Fruit fly (Drosophila melanogaster) whole organism, pupa: Measurements from ENCODE around the gene dia.

ENCODE experiments used
- CG10348 ChIP-seq: fragments of 200-800 bp; sonication (Bioruptor generic); IDR thresholded peaks from 2 replicates; pipeline ENCODE4 v1.3.6; 2022; ENCODE audit warnings: missing biosample characterization, missing genetic modification characterization
- CG12605 ChIP-seq: fragments of 200-800 bp; sonication (Bioruptor generic); IDR thresholded peaks from 2 replicates; pipeline ENCODE4 v1.3.6; 2022; ENCODE audit warnings: missing biosample characterization, missing genetic modification characterization
- CG13204 ChIP-seq: fragments of 200-800 bp; sonication (Bioruptor generic); optimal IDR thresholded peaks from 2 replicates; lab custom pipeline; 2018; ENCODE audit warnings: missing biosample characterization, mild to moderate bottlenecking, missing genetic modification characterization, moderate library complexity
- CG14655 ChIP-seq: fragments of 200-800 bp; sonication (Bioruptor generic); optimal IDR thresholded peaks from 3 replicates; lab custom pipeline; 2017; ENCODE audit warnings: mild to moderate bottlenecking, missing biosample characterization, missing genetic modification reagents, missing genetic modification characterization
- CG15710 ChIP-seq: fragments of 200-800 bp; sonication (Bioruptor generic); optimal IDR thresholded peaks from 2 replicates; lab custom pipeline; 2018; ENCODE audit warnings: missing biosample characterization, mild to moderate bottlenecking, missing genetic modification characterization, moderate library complexity
- CG17806 ChIP-seq: fragments of 200-800 bp; sonication (Bioruptor generic); optimal IDR thresholded peaks from 2 replicates; lab custom pipeline; 2018; ENCODE audit warnings: missing biosample characterization, mild to moderate bottlenecking, missing genetic modification characterization, moderate library complexity
- CG32121 ChIP-seq: fragments of 200-800 bp; sonication (Bioruptor generic); IDR thresholded peaks from 2 replicates; pipeline ENCODE4 v1.3.6; 2022; ENCODE audit warnings: missing biosample characterization, missing genetic modification characterization
- CG34367 ChIP-seq: fragments of 200-800 bp; sonication (Bioruptor generic); optimal IDR thresholded peaks from 2 replicates; lab custom pipeline; 2018; ENCODE audit warnings: missing biosample characterization, mild to moderate bottlenecking, missing genetic modification characterization
- CG4496 ChIP-seq: fragments of 200-800 bp; sonication (Bioruptor generic); IDR thresholded peaks from 3 replicates; pipeline ENCODE4 v1.3.6; 2022; ENCODE audit warnings: missing biosample characterization, missing genetic modification characterization
- CG8159 ChIP-seq: fragments of 200-800 bp; sonication (Bioruptor generic); optimal IDR thresholded peaks from 3 replicates; lab custom pipeline; 2018; ENCODE audit warnings: missing biosample characterization, mild to moderate bottlenecking, missing genetic modification characterization, moderate library complexity
- CG8301 ChIP-seq: fragments of 200-800 bp; sonication (Bioruptor generic); optimal IDR thresholded peaks from 2 replicates; lab custom pipeline; 2018; ENCODE audit warnings: missing biosample characterization, mild to moderate bottlenecking, missing genetic modification characterization
- CG9948 ChIP-seq: fragments of 200-800 bp; sonication (Bioruptor generic); optimal IDR thresholded peaks from 2 replicates; lab custom pipeline; 2018; ENCODE audit warnings: missing biosample characterization, mild to moderate bottlenecking, missing genetic modification characterization, moderate library complexity
- D1 ChIP-seq: fragments of 200-800 bp; sonication (Bioruptor generic); optimal IDR thresholded peaks from 2 replicates; lab custom pipeline; 2018; ENCODE audit warnings: missing biosample characterization, mild to moderate bottlenecking, missing genetic modification characterization, moderate library complexity
- EcR ChIP-seq: fragments of 200-800 bp; sonication (Bioruptor generic); optimal IDR thresholded peaks from 3 replicates; lab custom pipeline; 2019; ENCODE audit warnings: missing biosample characterization, missing genetic modification characterization, mild to moderate bottlenecking, moderate library complexity, missing genetic modification reagents
- Ets98B ChIP-seq: fragments of 200-800 bp; sonication (Bioruptor generic); IDR thresholded peaks from 2 replicates; pipeline ENCODE4 v1.3.6; 2022; ENCODE audit warnings: missing biosample characterization, missing genetic modification characterization
- Pif1A ChIP-seq: fragments of 200-800 bp; sonication (Bioruptor generic); optimal IDR thresholded peaks from 3 replicates; lab custom pipeline; 2016; ENCODE audit warnings: missing biosample characterization, missing genetic modification characterization
- Pif1B ChIP-seq: fragments of 200-800 bp; sonication (Bioruptor generic); optimal IDR thresholded peaks from 3 replicates; lab custom pipeline; 2016; ENCODE audit warnings: missing biosample characterization, missing genetic modification characterization
- Snoo ChIP-seq: fragments of 200-800 bp; sonication (Bioruptor generic); optimal IDR thresholded peaks from 3 replicates; lab custom pipeline; 2017; ENCODE audit warnings: missing biosample characterization, mild to moderate bottlenecking, missing genetic modification characterization, inconsistent platforms
- fd96Ca ChIP-seq: fragments of 200-800 bp; sonication (Bioruptor generic); IDR thresholded peaks from 3 replicates; pipeline ENCODE4 v1.3.6; 2022; ENCODE audit warnings: missing biosample characterization, missing genetic modification characterization
- gl ChIP-seq: fragments of 200-800 bp; sonication (Bioruptor generic); optimal IDR thresholded peaks from 2 replicates; lab custom pipeline; 2018; ENCODE audit warnings: missing biosample characterization, mild to moderate bottlenecking, missing genetic modification characterization
- rn ChIP-seq: fragments of 200-800 bp; sonication (Bioruptor generic); IDR thresholded peaks from 2 replicates; pipeline ENCODE4 v1.3.6; 2022; ENCODE audit warnings: missing biosample characterization, missing genetic modification characterization

Gene dia

dm6 chr2L:20812283-20813189 is 54.6 kb downstream of the dia start:
- TF ChIP-seq CG4496 (peak; percentile 52; the same call in 2 of the 3 replicates), CG15710 (tag; lab: Kevin White, UChicago) (peak; percentile 29), CG34367 (tag; lab: Kevin White, UChicago) (peak; percentile 10), Pif1A (GFP tag; lab: Kevin White, UChicago) (peak; percentile 6), CG8301 (tag; lab: Kevin White, UChicago) (no peak), CG10348 (GFP tag; lab: Robert Waterston, UW) (no peak), CG9948 (tag; lab: Kevin White, UChicago) (peak; percentile 45), fd96Ca (GFP tag; lab: Robert Waterston, UW) (no peak), CG17806 (tag; lab: Kevin White, UChicago) (peak; percentile 49), CG13204 (GFP tag; lab: Kevin White, UChicago) (peak; percentile 17), rn (GFP tag; lab: Robert Waterston, UW) (0 out of 2 replicates have a peak, but pooled peaks have one; percentile 18), CG14655 (peak; percentile 17), CG12605 (GFP tag; lab: Robert Waterston, UW) (no peak), Snoo (no peak), EcR (GFP tag; lab: Kevin White, UChicago) (peak; percentile 91), gl (peak; percentile 43), D1 (no peak), Pif1B (GFP tag; lab: Kevin White, UChicago) (peak; percentile 40), CG8159 (peak; percentile 62), Ets98B (GFP tag; lab: Robert Waterston, UW) (no peak), CG32121 (GFP tag; lab: Robert Waterston, UW) (no peak)

dm6 chr2L:20816140-20816539 is 58.2 kb downstream of the dia start, which contains the start of gene CG33322:
TSS of gene CG33322 (minus strand) at chr2L:20816240.
- no peak for TF ChIP-seq CG13204 (GFP tag; lab: Kevin White, UChicago)
- no peak for TF ChIP-seq CG8301 (tag; lab: Kevin White, UChicago)
- TF ChIP-seq Pif1A (GFP tag; lab: Kevin White, UChicago): no peak
- TF ChIP-seq CG34367 (tag; lab: Kevin White, UChicago): no peak
- TF ChIP-seq fd96Ca (GFP tag; lab: Robert Waterston, UW): no peak
- TF ChIP-seq CG4496: no peak
- TF ChIP-seq gl: no peak
- no peak for TF ChIP-seq CG32121 (GFP tag; lab: Robert Waterston, UW)
- TF ChIP-seq CG14655: no peak
- TF ChIP-seq rn (GFP tag; lab: Robert Waterston, UW): no peak
- no peak for TF ChIP-seq CG9948 (tag; lab: Kevin White, UChicago)
- TF ChIP-seq CG15710 (tag; lab: Kevin White, UChicago): no peak
- no peak for TF ChIP-seq CG8159
- TF ChIP-seq CG10348 (GFP tag; lab: Robert Waterston, UW): no peak
- TF ChIP-seq Snoo: no peak
- TF ChIP-seq Pif1B (GFP tag; lab: Kevin White, UChicago): no peak
- no peak for TF ChIP-seq CG17806 (tag; lab: Kevin White, UChicago)
- TF ChIP-seq, all 21 proteins: peak for 0

DNA sequence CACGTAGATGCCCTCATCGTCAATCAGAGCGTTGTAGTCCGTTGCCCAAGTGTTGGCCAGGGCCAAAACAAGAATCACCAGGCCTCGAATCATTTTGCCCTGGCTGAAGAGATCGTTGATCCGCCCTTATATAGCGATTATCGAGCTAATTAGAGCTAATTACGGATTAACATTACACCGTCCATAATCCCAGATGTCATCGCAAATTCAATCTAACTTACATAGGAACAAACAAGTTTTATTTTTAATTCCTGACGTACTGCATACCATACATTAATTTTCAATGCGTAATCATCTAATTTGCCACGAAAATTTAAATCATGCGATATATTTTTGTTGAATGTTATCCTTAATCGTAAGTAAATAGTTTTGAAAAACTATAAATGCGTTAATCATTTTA is 59.2 kb downstream of the dia start, which contains the start of gene CheB38b:
TSS of gene CheB38b (minus strand) at position 101 of the 400 bp plus-strand sequence.
- TF ChIP-seq CG17806 (tag; lab: Kevin White, UChicago): no peak
- no peak for TF ChIP-seq CG8301 (tag; lab: Kevin White, UChicago)
- TF ChIP-seq Pif1B (GFP tag; lab: Kevin White, UChicago): no peak
